Fruit fly (Drosophila melanogaster): ENCODE data around the gene CG4328.

CG4328 gene

dm6 chr3L:12275572-12276042, 20.3 kb downstream of the CG4328 start:
- TF ChIP-seq CG8478 (optimal IDR thresholded peaks at IDR 0.05) (no peak), CTCF (optimal IDR thresholded peaks at IDR 0.05) (no peak)

dm6 chr3L:12271195-12271618, 24.7 kb downstream of the CG4328 start, which contains the start of gene Pbgs:
TSS of gene Pbgs (minus strand) at chr3L:12271345.
- no peak for TF ChIP-seq CTCF (optimal IDR thresholded peaks at IDR 0.05)
- no peak for TF ChIP-seq CG8478 (optimal IDR thresholded peaks at IDR 0.05)

dm6 chr3L:12269867-12270266, 26.1 kb downstream of the CG4328 start:
- TF ChIP-seq CG8478 (optimal IDR thresholded peaks at IDR 0.05) (no peak), CTCF (optimal IDR thresholded peaks at IDR 0.05) (no peak)

- TF ChIP-seq CTCF (optimal IDR thresholded peaks at IDR 0.05) (no peak), CG8478 (optimal IDR thresholded peaks at IDR 0.05) (no peak)
Observed at dm6 chr3L:12267332-12267914, 28.5 kb downstream of the CG4328 start, which contains the start of gene CG32100. TSS of gene CG32100 (plus strand) at chr3L:12267528.

dm6 chr3L:12266343-12267287, 29.3 kb downstream of the CG4328 start, which contains the start of gene app:
TSS of gene app (minus strand) at chr3L:12266841.
- TF ChIP-seq CG8478 (optimal IDR thresholded peaks at IDR 0.05) (no peak), CTCF (optimal IDR thresholded peaks at IDR 0.05) (no peak)

- TF ChIP-seq CTCF (optimal IDR thresholded peaks at IDR 0.05): no peak
- TF ChIP-seq CG8478 (optimal IDR thresholded peaks at IDR 0.05): no peak
Observed at dm6 chr3L:12265526-12266342, 30.2 kb downstream of the CG4328 start.

- TF ChIP-seq CTCF (optimal IDR thresholded peaks at IDR 0.05) (no peak), CG8478 (optimal IDR thresholded peaks at IDR 0.05) (no peak)
Observed at dm6 chr3L:12258698-12259097, 37.2 kb downstream of the CG4328 start.

All from S2 (cell line).